Fruit fly (Drosophila melanogaster) whole organism, wandering third instar larva: Measurements from ENCODE around the gene ninaB.

ENCODE experiments used
- GATAd ChIP-seq: sonication (Bioruptor generic); optimal IDR thresholded peaks from 2 replicates; lab custom pipeline; 2016; ENCODE audit warnings: missing biosample characterization, missing genetic modification characterization
- fru ChIP-seq: fragments of 200-800 bp; sonication (Bioruptor generic); optimal IDR thresholded peaks from 3 replicates; lab custom pipeline; 2016; ENCODE audit warnings: missing biosample characterization, mild to moderate bottlenecking, missing genetic modification characterization
- psq ChIP-seq: fragments of 200-800 bp; sonication (Bioruptor generic); optimal IDR thresholded peaks from 3 replicates; lab custom pipeline; 2017; ENCODE audit warnings: missing biosample characterization, mild to moderate bottlenecking, missing genetic modification characterization, moderate library complexity

dm6 chr3R:13715674-13716454, 15.5 kb downstream of the ninaB start:
- TF ChIP-seq psq (GFP tag; lab: Kevin White, UChicago) (peak; percentile 59), fru (GFP tag; lab: Kevin White, UChicago) (peak; percentile 26), GATAd (GFP tag; lab: Kevin White, UChicago) (no peak)
